Fruit fly (Drosophila melanogaster): ENCODE measurements around the gene CG42446.

The CG42446 gene

DNA sequence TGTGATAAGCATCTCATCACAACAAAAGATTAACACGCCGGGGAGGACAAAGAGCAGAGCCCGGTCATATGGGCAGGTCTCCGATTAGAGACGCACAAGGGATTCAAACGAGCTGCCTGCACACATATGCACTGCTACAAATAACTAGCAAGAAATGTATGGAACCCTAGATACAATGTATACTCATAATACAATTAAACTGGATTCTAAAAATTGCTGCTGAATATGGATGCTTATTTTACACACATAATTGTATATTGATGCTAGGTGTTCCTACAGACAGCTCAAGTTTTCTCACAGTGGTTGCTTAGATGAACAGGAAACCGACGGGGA, 22.9 kb downstream of the CG42446 start (continued):
- TF ChIP-seq odd (GFP tag; optimal IDR thresholded peaks at IDR 0.05): no peak
- TF ChIP-seq CG12236 (GFP tag; optimal IDR thresholded peaks at IDR 0.05): peak; percentile 50
- TF ChIP-seq CG16813 (GFP tag; IDR thresholded peaks at IDR 0.05; ENCODE audit: partially characterized antibody): no peak
- TF ChIP-seq CG12769 (tag; optimal IDR thresholded peaks at IDR 0.05): peak; percentile 13
- TF ChIP-seq E2f1 (GFP tag; IDR thresholded peaks at IDR 0.05): peak; percentile 51
- TF ChIP-seq sug (tag; optimal IDR thresholded peaks at IDR 0.05): no peak
- no peak for TF ChIP-seq knrl (GFP tag; IDR thresholded peaks at IDR 0.05; ENCODE audit: partially characterized antibody)
- no peak for TF ChIP-seq NK7.1 (GFP tag; optimal IDR thresholded peaks at IDR 0.05)
- no peak for TF ChIP-seq vfl (GFP tag; optimal IDR thresholded peaks at IDR 0.05)
- no peak for TF ChIP-seq CG6654 (GFP tag; optimal IDR thresholded peaks at IDR 0.05)
- peak; percentile 98 for TF ChIP-seq zf30C (GFP tag; optimal IDR thresholded peaks at IDR 0.05)
- no peak for TF ChIP-seq Hmr (GFP tag; optimal IDR thresholded peaks at IDR 0.05)
- no peak for TF ChIP-seq en (GFP tag; optimal IDR thresholded peaks at IDR 0.05)
- no peak for TF ChIP-seq CG6683 (GFP tag; optimal IDR thresholded peaks at IDR 0.05)
- peak; percentile 51 for TF ChIP-seq Oli (tag; optimal IDR thresholded peaks at IDR 0.05)
- no peak for TF ChIP-seq Nf-YA (GFP tag; IDR thresholded peaks at IDR 0.05)
- peak; percentile 66 for TF ChIP-seq gcm (GFP tag; optimal IDR thresholded peaks at IDR 0.05)
- TF ChIP-seq h (optimal IDR thresholded peaks at IDR 0.05): no peak
- TF ChIP-seq CG18262 (tag; optimal IDR thresholded peaks at IDR 0.05): peak; percentile 83
- TF ChIP-seq Dip3 (GFP tag; optimal IDR thresholded peaks at IDR 0.05): no peak
- TF ChIP-seq sd (tag; optimal IDR thresholded peaks at IDR 0.05): no peak
- peak; percentile 3 for TF ChIP-seq pb (GFP tag; optimal IDR thresholded peaks at IDR 0.05)
- peak; percentile 39 for TF ChIP-seq Elba2 (GFP tag; optimal IDR thresholded peaks at IDR 0.05)
- no peak for TF ChIP-seq CG14965 (GFP tag; optimal IDR thresholded peaks at IDR 0.05; ENCODE audit: borderline replicate concordance)
- no peak; the same call in 2 of the 3 replicates for TF ChIP-seq Aef1 (GFP tag; IDR thresholded peaks at IDR 0.05)
- TF ChIP-seq Nf-YC (tag; optimal IDR thresholded peaks at IDR 0.05): no peak
- TF ChIP-seq MBD-R2 (GFP tag; IDR thresholded peaks at IDR 0.05): no peak
- TF ChIP-seq kay (GFP tag; optimal IDR thresholded peaks at IDR 0.05): no peak
- TF ChIP-seq CG11456 (GFP tag; IDR thresholded peaks at IDR 0.05): no peak
- TF ChIP-seq sr (GFP tag; IDR thresholded peaks at IDR 0.05): no peak
- TF ChIP-seq ato (GFP tag; IDR thresholded peaks at IDR 0.05; ENCODE audit: partially characterized antibody): no peak
- peak; percentile 10 for TF ChIP-seq CG2116 (GFP tag; optimal IDR thresholded peaks at IDR 0.05)
- TF ChIP-seq CG2129 (GFP tag; IDR thresholded peaks at IDR 0.05; ENCODE audit: partially characterized antibody): no peak
- TF ChIP-seq CG4404 (GFP tag; IDR thresholded peaks at IDR 0.05): peak; percentile 87
- peak; percentile 76 for TF ChIP-seq Kr (GFP tag; optimal IDR thresholded peaks at IDR 0.05)
- TF ChIP-seq sqz (GFP tag; optimal IDR thresholded peaks at IDR 0.05): no peak
- TF ChIP-seq CG1602 (GFP tag; optimal IDR thresholded peaks at IDR 0.05): peak; percentile 71
- no peak for TF ChIP-seq CG34224 (GFP tag; IDR thresholded peaks at IDR 0.05; ENCODE audit: partially characterized antibody)
- 0 out of 2 replicates have a peak, but pooled peaks have one; percentile 27 for TF ChIP-seq CG6272 (GFP tag; IDR thresholded peaks at IDR 0.05)
- no peak for TF ChIP-seq lbe (GFP tag; optimal IDR thresholded peaks at IDR 0.05)
- no peak for TF ChIP-seq CG6791 (GFP tag; IDR thresholded peaks at IDR 0.05; ENCODE audit: partially characterized antibody)
- TF ChIP-seq D19B (GFP tag; optimal IDR thresholded peaks at IDR 0.05): no peak
- no peak for TF ChIP-seq CG43689 (GFP tag; IDR thresholded peaks at IDR 0.05)
- no peak for TF ChIP-seq pfk (GFP tag; optimal IDR thresholded peaks at IDR 0.05)
- peak; percentile 78 for TF ChIP-seq phol (tag; optimal IDR thresholded peaks at IDR 0.05)
- peak; percentile 14 to 54 for TF ChIP-seq Hr51 (GFP tag; optimal IDR thresholded peaks at IDR 0.05)
- peak; percentile 78 for TF ChIP-seq CG10267 (tag; optimal IDR thresholded peaks at IDR 0.05)
- no peak for TF ChIP-seq lov (optimal IDR thresholded peaks at IDR 0.05)
- peak; percentile 46; the same call in 1 of the 3 replicates for TF ChIP-seq lov (GFP tag; IDR thresholded peaks at IDR 0.05)
- TF ChIP-seq CG30020 (tag; optimal IDR thresholded peaks at IDR 0.05): no peak
- TF ChIP-seq mirr (GFP tag; optimal IDR thresholded peaks at IDR 0.05): no peak
